Fruit fly (Drosophila melanogaster) whole organism, embryonic: ENCODE measurements around the gene slmo.

Source experiments
- ATbp ChIP-seq: fragments of 200-800 bp; sonication (Bioruptor generic); optimal IDR thresholded peaks from 2 replicates; lab custom pipeline; 2017; ENCODE audit warnings: missing biosample characterization, mild to moderate bottlenecking, missing genetic modification characterization, missing genetic modification reagents
- Awh ChIP-seq: fragments of 200-800 bp; sonication (Bioruptor generic); IDR thresholded peaks from 2 replicates; pipeline ENCODE4, ENCODE4 v1.3.6; 2022; ENCODE audit warnings: missing biosample characterization, missing genetic modification characterization
- B-H2 ChIP-seq: fragments of 200-800 bp; sonication (Bioruptor generic); optimal IDR thresholded peaks from 2 replicates; lab custom pipeline; 2018; ENCODE audit warnings: missing biosample characterization, mild to moderate bottlenecking, missing genetic modification characterization
- Bteb2 ChIP-seq: fragments of 200-800 bp; sonication (Bioruptor generic); optimal IDR thresholded peaks from 2 replicates; lab custom pipeline; 2016; ENCODE audit warnings: missing biosample characterization, missing genetic modification characterization
- CG10209 ChIP-seq: fragments of 200-800 bp; sonication (Bioruptor generic); optimal IDR thresholded peaks from 3 replicates; lab custom pipeline; 2017; ENCODE audit warnings: missing biosample characterization, mild to moderate bottlenecking, missing genetic modification characterization, missing genetic modification reagents
- CG13624 ChIP-seq: fragments of 200-800 bp; sonication (Bioruptor generic); optimal IDR thresholded peaks from 2 replicates; lab custom pipeline; 2016; ENCODE audit warnings: missing biosample characterization, missing genetic modification characterization
- CG14014 ChIP-seq: fragments of 200-800 bp; sonication (Bioruptor generic); IDR thresholded peaks from 2 replicates; pipeline ENCODE4 v1.3.6; 2022; ENCODE audit warnings: missing biosample characterization, missing genetic modification characterization
- CG1647 ChIP-seq: fragments of 200-800 bp; sonication (Bioruptor generic); optimal IDR thresholded peaks from 3 replicates; lab custom pipeline; 2016; ENCODE audit warnings: missing biosample characterization, missing genetic modification characterization
- CG17186 ChIP-seq: fragments of 200-800 bp; sonication (Bioruptor generic); optimal IDR thresholded peaks from 3 replicates; lab custom pipeline; 2017; ENCODE audit warnings: missing biosample characterization, missing genetic modification reagents, missing genetic modification characterization
- CG17359 ChIP-seq: fragments of 200-800 bp; sonication (Bioruptor generic); optimal IDR thresholded peaks from 3 replicates; lab custom pipeline; 2018; ENCODE audit warnings: missing biosample characterization, mild to moderate bottlenecking, missing genetic modification characterization, moderate library complexity
- CG17568 ChIP-seq: fragments of 200-800 bp; sonication (Bioruptor generic); optimal IDR thresholded peaks from 2 replicates; lab custom pipeline; 2018; ENCODE audit warnings: missing biosample characterization, mild to moderate bottlenecking, missing genetic modification characterization, moderate library complexity
- CG18262 ChIP-seq: fragments of 200-800 bp; optimal IDR thresholded peaks from 3 replicates; lab custom pipeline; 2019; ENCODE audit warnings: missing biosample characterization, mild to moderate bottlenecking, missing genetic modification characterization, moderate library complexity
- CG18476 ChIP-seq: fragments of 200-800 bp; sonication (Bioruptor generic); optimal IDR thresholded peaks from 2 replicates; lab custom pipeline; 2016; ENCODE audit warnings: missing biosample characterization, mild to moderate bottlenecking, missing genetic modification characterization
- CG18599 ChIP-seq: fragments of 200-800 bp; sonication (Bioruptor generic); optimal IDR thresholded peaks from 3 replicates; lab custom pipeline; 2017; ENCODE audit warnings: missing biosample characterization, missing genetic modification characterization, mild to moderate bottlenecking, moderate library complexity, missing genetic modification reagents
- CG18619 ChIP-seq: fragments of 200-800 bp; sonication (Bioruptor generic); optimal IDR thresholded peaks from 3 replicates; lab custom pipeline; 2017; ENCODE audit warnings: missing biosample characterization, mild to moderate bottlenecking, missing genetic modification characterization
- CG4404 ChIP-seq: fragments of 200-800 bp; sonication (Bioruptor generic); IDR thresholded peaks from 2 replicates; pipeline ENCODE4 v1.3.6; 2022; ENCODE audit warnings: missing biosample characterization, missing genetic modification characterization
- CG6689 ChIP-seq: fragments of 200-800 bp; sonication (Bioruptor generic); IDR thresholded peaks from 2 replicates; pipeline ENCODE4 v1.3.6; 2022; ENCODE audit warnings: missing biosample characterization, missing genetic modification characterization
- CG6765 ChIP-seq: fragments of 200-800 bp; sonication (Bioruptor generic); optimal IDR thresholded peaks from 3 replicates; lab custom pipeline; 2017; ENCODE audit warnings: missing biosample characterization, mild to moderate bottlenecking, missing genetic modification characterization
- CG6791 ChIP-seq: fragments of 200-800 bp; sonication (Bioruptor generic); IDR thresholded peaks from 3 replicates; pipeline ENCODE4 v1.3.6; 2022; ENCODE audit warnings: missing biosample characterization, missing genetic modification characterization; ENCODE audit not compliant: partially characterized antibody
- CG8924 ChIP-seq: fragments of 200-800 bp; optimal IDR thresholded peaks from 3 replicates; lab custom pipeline; 2019; ENCODE audit warnings: missing biosample characterization, mild to moderate bottlenecking, missing genetic modification characterization, moderate library complexity
- CG9609 ChIP-seq: fragments of 200-800 bp; sonication (Bioruptor generic); optimal IDR thresholded peaks from 3 replicates; lab custom pipeline; 2016; ENCODE audit warnings: missing biosample characterization, missing genetic modification characterization
- CHES-1-like ChIP-seq: fragments of 200-800 bp; sonication (Bioruptor generic); optimal IDR thresholded peaks from 2 replicates; lab custom pipeline; 2016; ENCODE audit warnings: missing biosample characterization, missing genetic modification characterization
- ERR ChIP-seq: fragments of 200-800 bp; sonication (Bioruptor generic); optimal IDR thresholded peaks from 2 replicates; lab custom pipeline; 2016; ENCODE audit warnings: missing biosample characterization, missing genetic modification characterization
- Fer1 ChIP-seq: fragments of 200-800 bp; sonication (Bioruptor generic); optimal IDR thresholded peaks from 2 replicates; lab custom pipeline; 2017; ENCODE audit warnings: missing biosample characterization, mild to moderate bottlenecking, missing genetic modification characterization
- HLH54F ChIP-seq: fragments of 200-800 bp; sonication (Bioruptor generic); optimal IDR thresholded peaks from 3 replicates; lab custom pipeline; 2016; ENCODE audit warnings: missing biosample characterization, missing genetic modification characterization
- Hey ChIP-seq: fragments of 200-800 bp; sonication (Bioruptor generic); optimal IDR thresholded peaks from 3 replicates; lab custom pipeline; 2018; ENCODE audit warnings: missing biosample characterization, mild to moderate bottlenecking, missing genetic modification characterization
- HmgZ ChIP-seq: fragments of 200-800 bp; sonication (Bioruptor generic); optimal IDR thresholded peaks from 2 replicates; lab custom pipeline; 2018; ENCODE audit warnings: missing biosample characterization, mild to moderate bottlenecking, missing genetic modification characterization
- Hmx ChIP-seq: fragments of 200-800 bp; sonication (Bioruptor generic); optimal IDR thresholded peaks from 2 replicates; lab custom pipeline; 2016; ENCODE audit warnings: missing biosample characterization, missing genetic modification characterization
- MESR4 ChIP-seq: fragments of 200-800 bp; sonication (Bioruptor generic); optimal IDR thresholded peaks from 2 replicates; lab custom pipeline; 2018; ENCODE audit warnings: missing biosample characterization, mild to moderate bottlenecking, missing genetic modification characterization, moderate library complexity
- ara ChIP-seq: fragments of 200-800 bp; sonication (Bioruptor generic); IDR thresholded peaks from 2 replicates; pipeline ENCODE4 v1.3.6; 2022; ENCODE audit warnings: missing biosample characterization, missing genetic modification characterization
- ash1 ChIP-seq: fragments of 200-800 bp; sonication (Bioruptor generic); optimal IDR thresholded peaks from 2 replicates; lab custom pipeline; 2018; ENCODE audit warnings: missing biosample characterization, mild to moderate bottlenecking, missing genetic modification characterization
- bigmax ChIP-seq: fragments of 200-800 bp; sonication (Bioruptor generic); optimal IDR thresholded peaks from 2 replicates; lab custom pipeline; 2018; ENCODE audit warnings: missing biosample characterization, mild to moderate bottlenecking, missing genetic modification characterization
- cad ChIP-seq: fragments of >200 bp; optimal IDR thresholded peaks from 2 replicates; lab custom pipeline; 2017; ENCODE audit warnings: missing biosample characterization, missing genetic modification characterization
- cg ChIP-seq: fragments of 200-800 bp; sonication (Bioruptor generic); optimal IDR thresholded peaks from 3 replicates; lab custom pipeline; 2019; ENCODE audit warnings: missing biosample characterization, mild to moderate bottlenecking, missing genetic modification characterization, moderate library complexity
- corto ChIP-seq: fragments of 200-800 bp; sonication (Bioruptor generic); optimal IDR thresholded peaks from 2 replicates; lab custom pipeline; 2016; ENCODE audit warnings: missing biosample characterization, mild to moderate bottlenecking, missing genetic modification characterization, moderate library complexity
- ewg ChIP-seq: fragments of 200-800 bp; sonication (Bioruptor generic); optimal IDR thresholded peaks from 3 replicates; lab custom pipeline; 2017; ENCODE audit warnings: mild to moderate bottlenecking, missing biosample characterization, missing genetic modification reagents, missing genetic modification characterization
- gce ChIP-seq: fragments of 200-800 bp; sonication (Bioruptor generic); IDR thresholded peaks from 3 replicates; pipeline ENCODE4 v1.3.6; 2022; ENCODE audit warnings: missing biosample characterization, missing genetic modification characterization
- ham ChIP-seq: fragments of 200-800 bp; sonication (Bioruptor generic); IDR thresholded peaks from 2 replicates; pipeline ENCODE4 v1.3.6; 2022; ENCODE audit warnings: missing biosample characterization, missing genetic modification characterization
- lab ChIP-seq: fragments of 200-800 bp; sonication (Bioruptor generic); optimal IDR thresholded peaks from 3 replicates; lab custom pipeline; 2017; ENCODE audit warnings: missing biosample characterization, missing genetic modification characterization, mild to moderate bottlenecking, moderate library complexity, missing genetic modification reagents
- luna ChIP-seq: fragments of 200-800 bp; sonication (Bioruptor generic); optimal IDR thresholded peaks from 2 replicates; lab custom pipeline; 2016; ENCODE audit warnings: missing biosample characterization, missing genetic modification characterization
- maf-S ChIP-seq: fragments of 200-800 bp; sonication (Bioruptor generic); optimal IDR thresholded peaks from 2 replicates; lab custom pipeline; 2016; ENCODE audit warnings: missing biosample characterization, missing genetic modification characterization
- odd ChIP-seq: fragments of 200-800 bp; sonication (Bioruptor generic); optimal IDR thresholded peaks from 2 replicates; lab custom pipeline; 2017; ENCODE audit warnings: missing biosample characterization, mild to moderate bottlenecking, missing genetic modification characterization
- otp ChIP-seq: fragments of 200-800 bp; sonication (Bioruptor generic); IDR thresholded peaks from 3 replicates; pipeline ENCODE4, ENCODE4 v1.3.6; 2022; ENCODE audit warnings: missing biosample characterization, missing genetic modification characterization
- pnt ChIP-seq: fragments of 200-800 bp; sonication (Bioruptor generic); optimal IDR thresholded peaks from 3 replicates; lab custom pipeline; 2016; ENCODE audit warnings: missing biosample characterization, missing genetic modification characterization
- pum ChIP-seq: fragments of 200-800 bp; sonication (Bioruptor generic); optimal IDR thresholded peaks from 2 replicates; lab custom pipeline; 2016; ENCODE audit warnings: missing biosample characterization, missing genetic modification characterization
- sens ChIP-seq: fragments of 200-800 bp; sonication (Bioruptor generic); peaks from one replicate; lab custom pipeline; 2016; ENCODE audit warnings: missing biosample characterization, missing genetic modification characterization
- slbo ChIP-seq: fragments of 200-800 bp; sonication (Bioruptor generic); IDR thresholded peaks from 2 replicates; pipeline ENCODE4 v1.3.6; 2022; ENCODE audit warnings: missing biosample characterization, missing genetic modification characterization
- ssp ChIP-seq: fragments of 200-800 bp; sonication (Bioruptor generic); IDR thresholded peaks from 2 replicates; pipeline ENCODE4 v1.3.6; 2022; ENCODE audit warnings: missing biosample characterization, missing genetic modification characterization
- tup ChIP-seq: fragments of 200-800 bp; sonication (Bioruptor generic); optimal IDR thresholded peaks from 2 replicates; lab custom pipeline; 2016; ENCODE audit warnings: missing biosample characterization, mild to moderate bottlenecking, missing genetic modification characterization, moderate library complexity
- vfl ChIP-seq: fragments of 200-800 bp; sonication (Bioruptor generic); optimal IDR thresholded peaks from 2 replicates; lab custom pipeline; 2016; ENCODE audit warnings: missing biosample characterization, missing genetic modification characterization

Gene slmo

dm6 chr2L:6045972-6046718 is 2.4 kb downstream of the slmo start, which contains the start of gene Pfas:
TSS of gene Pfas (minus strand) at chr2L:6046050.
- no peak for TF ChIP-seq CG4404 (GFP tag; lab: Robert Waterston, UW)
- TF ChIP-seq B-H2 (GFP tag; lab: Kevin White, UChicago), result peak; percentile 83
- TF ChIP-seq cad (GFP tag; lab: Kevin White, UChicago), result no peak
- TF ChIP-seq CG14014 (GFP tag; lab: Robert Waterston, UW), result peak; percentile 42; the same call in 1 of the 2 replicates
- peak; percentile 41 for TF ChIP-seq CG10209 (GFP tag; lab: Kevin White, UChicago)
- TF ChIP-seq CG9609 (GFP tag; lab: Kevin White, UChicago), result peak; percentile 48
- TF ChIP-seq CG18599 (GFP tag; lab: Kevin White, UChicago), result no peak
- peak; percentile 18 for TF ChIP-seq ash1
- peak; percentile 3 for TF ChIP-seq pnt
- no peak for TF ChIP-seq Hmx (GFP tag; lab: Kevin White, UChicago)
- no peak for TF ChIP-seq bigmax (GFP tag; lab: Kevin White, UChicago)
- TF ChIP-seq gce (GFP tag; lab: Robert Waterston, UW), result 0 out of 3 replicates have a peak, but pooled peaks have one; percentile 30
- TF ChIP-seq luna (GFP tag; lab: Kevin White, UChicago), result no peak
- peak; percentile 83 for TF ChIP-seq lab (GFP tag; lab: Kevin White, UChicago)
- peak; percentile 64 for TF ChIP-seq vfl (GFP tag; lab: Kevin White, UChicago)
- peak; percentile 33 for TF ChIP-seq CG18262 (tag; lab: Kevin White, UChicago)
- peak; percentile 46 for TF ChIP-seq ERR (GFP tag; lab: Kevin White, UChicago)
- TF ChIP-seq pum (GFP tag; lab: Kevin White, UChicago), result no peak
- peak; percentile 18 for TF ChIP-seq tup
- TF ChIP-seq cg (GFP tag; lab: Kevin White, UChicago), result no peak
- TF ChIP-seq CG6689 (GFP tag; lab: Robert Waterston, UW), result no peak
- no peak for TF ChIP-seq odd (GFP tag; lab: Kevin White, UChicago)
- no peak for TF ChIP-seq ssp
- peak; percentile 72 for TF ChIP-seq HLH54F (GFP tag; lab: Kevin White, UChicago)
- TF ChIP-seq sens, result peak; percentile 87
- TF ChIP-seq CG17186, result no peak
- TF ChIP-seq CHES-1-like, result peak; percentile 72
- TF ChIP-seq CG6791 (GFP tag; lab: Robert Waterston, UW), result no peak
- TF ChIP-seq CG6765 (GFP tag; lab: Kevin White, UChicago), result peak; percentile 46
- TF ChIP-seq MESR4 (GFP tag; lab: Kevin White, UChicago), result peak; percentile 25
- TF ChIP-seq ham (GFP tag; lab: Robert Waterston, UW), result no peak
- peak; percentile 65 for TF ChIP-seq slbo
- TF ChIP-seq HmgZ (tag; lab: Kevin White, UChicago), result peak; percentile 87
- peak; percentile 27 for TF ChIP-seq maf-S (GFP tag; lab: Kevin White, UChicago)
- TF ChIP-seq Awh (GFP tag; lab: Robert Waterston, UW), result no peak
- TF ChIP-seq corto (GFP tag; lab: Kevin White, UChicago), result no peak
- TF ChIP-seq CG8924 (tag; lab: Kevin White, UChicago), result peak; percentile 36
- peak; percentile 28 for TF ChIP-seq Bteb2 (GFP tag; lab: Kevin White, UChicago)
- TF ChIP-seq Fer1 (GFP tag; lab: Kevin White, UChicago), result peak; percentile 72
- TF ChIP-seq ara (GFP tag; lab: Robert Waterston, UW), result no peak
- no peak for TF ChIP-seq CG18476 (GFP tag; lab: Kevin White, UChicago)
- TF ChIP-seq CG13624 (GFP tag; lab: Kevin White, UChicago), result peak; percentile 69
- peak; percentile 61 for TF ChIP-seq CG1647 (GFP tag; lab: Kevin White, UChicago)
- TF ChIP-seq ewg, result peak; percentile 6
- peak; percentile 20 for TF ChIP-seq ATbp (GFP tag; lab: Kevin White, UChicago)
- TF ChIP-seq CG17568 (GFP tag; lab: Kevin White, UChicago), result no peak
- TF ChIP-seq Hey (tag; lab: Kevin White, UChicago), result peak; percentile 35
- peak; percentile 22 for TF ChIP-seq CG17359
- TF ChIP-seq CG18619 (GFP tag; lab: Kevin White, UChicago), result peak; percentile 38
- TF ChIP-seq otp, result no peak
